Fruit fly (Drosophila melanogaster) whole organism, pupa: Measurements from ENCODE around the gene mTerf5.

Source experiments
- CG10348 ChIP-seq: fragments of 200-800 bp; sonication (Bioruptor generic); IDR thresholded peaks from 2 replicates; pipeline ENCODE4 v1.3.6; 2022; ENCODE audit warnings: missing biosample characterization, missing genetic modification characterization
- CG12605 ChIP-seq: fragments of 200-800 bp; sonication (Bioruptor generic); IDR thresholded peaks from 2 replicates; pipeline ENCODE4 v1.3.6; 2022; ENCODE audit warnings: missing biosample characterization, missing genetic modification characterization
- CG14655 ChIP-seq: fragments of 200-800 bp; sonication (Bioruptor generic); optimal IDR thresholded peaks from 3 replicates; lab custom pipeline; 2017; ENCODE audit warnings: mild to moderate bottlenecking, missing biosample characterization, missing genetic modification reagents, missing genetic modification characterization
- CG17806 ChIP-seq: fragments of 200-800 bp; sonication (Bioruptor generic); optimal IDR thresholded peaks from 2 replicates; lab custom pipeline; 2018; ENCODE audit warnings: missing biosample characterization, mild to moderate bottlenecking, missing genetic modification characterization, moderate library complexity
- CG4496 ChIP-seq: fragments of 200-800 bp; sonication (Bioruptor generic); IDR thresholded peaks from 3 replicates; pipeline ENCODE4 v1.3.6; 2022; ENCODE audit warnings: missing biosample characterization, missing genetic modification characterization
- CG8301 ChIP-seq: fragments of 200-800 bp; sonication (Bioruptor generic); optimal IDR thresholded peaks from 2 replicates; lab custom pipeline; 2018; ENCODE audit warnings: missing biosample characterization, mild to moderate bottlenecking, missing genetic modification characterization
- CG9948 ChIP-seq: fragments of 200-800 bp; sonication (Bioruptor generic); optimal IDR thresholded peaks from 2 replicates; lab custom pipeline; 2018; ENCODE audit warnings: missing biosample characterization, mild to moderate bottlenecking, missing genetic modification characterization, moderate library complexity
- D1 ChIP-seq: fragments of 200-800 bp; sonication (Bioruptor generic); optimal IDR thresholded peaks from 2 replicates; lab custom pipeline; 2018; ENCODE audit warnings: missing biosample characterization, mild to moderate bottlenecking, missing genetic modification characterization, moderate library complexity
- EcR ChIP-seq: fragments of 200-800 bp; sonication (Bioruptor generic); optimal IDR thresholded peaks from 3 replicates; lab custom pipeline; 2019; ENCODE audit warnings: missing biosample characterization, missing genetic modification characterization, mild to moderate bottlenecking, moderate library complexity, missing genetic modification reagents
- Snoo ChIP-seq: fragments of 200-800 bp; sonication (Bioruptor generic); optimal IDR thresholded peaks from 3 replicates; lab custom pipeline; 2017; ENCODE audit warnings: missing biosample characterization, mild to moderate bottlenecking, missing genetic modification characterization, inconsistent platforms
- gl ChIP-seq: fragments of 200-800 bp; sonication (Bioruptor generic); optimal IDR thresholded peaks from 2 replicates; lab custom pipeline; 2018; ENCODE audit warnings: missing biosample characterization, mild to moderate bottlenecking, missing genetic modification characterization
- rn ChIP-seq: fragments of 200-800 bp; sonication (Bioruptor generic); IDR thresholded peaks from 2 replicates; pipeline ENCODE4 v1.3.6; 2022; ENCODE audit warnings: missing biosample characterization, missing genetic modification characterization

dm6 chr3R:18197802-18198148, 25.7 kb downstream of the mTerf5 start:
- TF ChIP-seq Snoo (tag; lab: Kevin White, UChicago) = no peak
- TF ChIP-seq CG17806 (tag; lab: Kevin White, UChicago) = no peak
- no peak for TF ChIP-seq CG10348
- TF ChIP-seq CG9948 (tag; lab: Kevin White, UChicago) = no peak
- TF ChIP-seq gl (tag; lab: Kevin White, UChicago) = no peak
- TF ChIP-seq D1 (tag; lab: Kevin White, UChicago) = no peak
- no peak for TF ChIP-seq CG8301 (tag; lab: Kevin White, UChicago)
- TF ChIP-seq CG4496 = no peak
- TF ChIP-seq rn (GFP tag; lab: Robert Waterston, UW) = no peak
- no peak for TF ChIP-seq CG12605 (GFP tag; lab: Robert Waterston, UW)
- TF ChIP-seq CG14655 (GFP tag; lab: Kevin White, UChicago) = no peak
- no peak for TF ChIP-seq EcR (GFP tag; lab: Kevin White, UChicago)
